Fruit fly (Drosophila melanogaster): Measurements from ENCODE around the gene Hira.

Gene Hira

dm6 chrX:7696711-7697654 lies 24.9 kb upstream of the Hira start (continued):
- TF ChIP-seq Antp (GFP tag; optimal IDR thresholded peaks at IDR 0.05) (peak; percentile 79), CG10209 (GFP tag; optimal IDR thresholded peaks at IDR 0.05) (peak; percentile 92), crp (GFP tag; optimal IDR thresholded peaks at IDR 0.05) (peak in 1 of 2 experiments; percentile 49), CG2889 (GFP tag; IDR thresholded peaks at IDR 0.05) (peak; percentile 90), CG10959 (GFP tag; IDR thresholded peaks at IDR 0.05) (0 out of 2 replicates have a peak, but pooled peaks have one; percentile 25), CG10565 (GFP tag; optimal IDR thresholded peaks at IDR 0.05) (no peak), Max (GFP tag; optimal IDR thresholded peaks at IDR 0.05) (peak; percentile 83), ERR (GFP tag; optimal IDR thresholded peaks at IDR 0.05) (peak; percentile 66), tin (GFP tag; optimal IDR thresholded peaks at IDR 0.05) (peak; percentile 83), CG9876 (GFP tag; optimal IDR thresholded peaks at IDR 0.05) (peak; percentile 67), mam (GFP tag; optimal IDR thresholded peaks at IDR 0.05) (peak; percentile 93), prd (optimal IDR thresholded peaks at IDR 0.05) (no peak), prd (GFP tag; IDR thresholded peaks at IDR 0.05) (peak; percentile 89), Hsf (GFP tag; optimal IDR thresholded peaks at IDR 0.05) (peak; percentile 88), mirr (GFP tag; optimal IDR thresholded peaks at IDR 0.05) (peak; percentile 91), CG6791 (GFP tag; IDR thresholded peaks at IDR 0.05; ENCODE audit: partially characterized antibody) (no peak), disco-r (GFP tag; optimal IDR thresholded peaks at IDR 0.05) (peak; percentile 64), CG2120 (GFP tag; optimal IDR thresholded peaks at IDR 0.05) (peak; percentile 98), Hr39 (optimal IDR thresholded peaks at IDR 0.05) (no peak), odd (GFP tag; optimal IDR thresholded peaks at IDR 0.05) (peak; percentile 86), jumu (GFP tag; optimal IDR thresholded peaks at IDR 0.05) (peak; percentile 73), CG18262 (tag; optimal IDR thresholded peaks at IDR 0.05) (peak; percentile 78), Fer2 (tag; optimal IDR thresholded peaks at IDR 0.05) (peak; percentile 91), CG6854 (GFP tag; optimal IDR thresholded peaks at IDR 0.05) (peak; percentile 93), nerfin-2 (GFP tag; IDR thresholded peaks at IDR 0.05; ENCODE audit: partially characterized antibody) (no peak), run (tag; optimal IDR thresholded peaks at IDR 0.05) (peak; percentile 71), eyg (GFP tag; optimal IDR thresholded peaks at IDR 0.05) (peak; percentile 55), ato (GFP tag; IDR thresholded peaks at IDR 0.05; ENCODE audit: partially characterized antibody) (no peak), knrl (GFP tag; IDR thresholded peaks at IDR 0.05; ENCODE audit: partially characterized antibody) (no peak), onecut (GFP tag; IDR thresholded peaks at IDR 0.05) (peak; percentile 79), CG7786 (GFP tag; optimal IDR thresholded peaks at IDR 0.05) (peak; percentile 86), Lpt (GFP tag; optimal IDR thresholded peaks at IDR 0.05) (no peak), D (optimal IDR thresholded peaks at IDR 0.05) (no peak), D (GFP tag; optimal IDR thresholded peaks at IDR 0.05) (peak; percentile 66), CG34376 (GFP tag; optimal IDR thresholded peaks at IDR 0.05) (peak; percentile 97), crc (GFP tag; optimal IDR thresholded peaks at IDR 0.05) (peak; percentile 81), CG33557 (GFP tag; optimal IDR thresholded peaks at IDR 0.05) (peak; percentile 43), Eip74EF (GFP tag; optimal IDR thresholded peaks at IDR 0.05) (peak in 1 of 2 experiments; percentile 69), CG13123 (GFP tag; optimal IDR thresholded peaks at IDR 0.05) (peak; percentile 36), CG43689 (GFP tag; IDR thresholded peaks at IDR 0.05) (peak; percentile 73), Bteb2 (GFP tag; optimal IDR thresholded peaks at IDR 0.05) (peak; percentile 87), NK7.1 (GFP tag; optimal IDR thresholded peaks at IDR 0.05) (peak; percentile 72), sd (tag; optimal IDR thresholded peaks at IDR 0.05) (peak; percentile 83), cad (GFP tag; optimal IDR thresholded peaks at IDR 0.05) (no peak), zf30C (GFP tag; optimal IDR thresholded peaks at IDR 0.05) (no peak), CG10431 (GFP tag; optimal IDR thresholded peaks at IDR 0.05) (peak; percentile 60), fru (optimal IDR thresholded peaks at IDR 0.05) (no peak), org-1 (GFP tag; optimal IDR thresholded peaks at IDR 0.05) (peak; percentile 90), sob (GFP tag; IDR thresholded peaks at IDR 0.05) (peak; percentile 93)
